Worm (Caenorhabditis elegans) whole organism, early embryonic: ENCODE measurements around the gene asg-2.

Experiments used
- B0310.2 ChIP-seq: sonication (generic microtip); optimal IDR thresholded peaks from 2 replicates; lab custom pipeline; 2016; ENCODE audit warnings: mild to moderate bottlenecking, missing genetic modification characterization, missing compliant biosample characterization
- F13C5.2 ChIP-seq: sonication (generic microtip); optimal IDR thresholded peaks from 2 replicates; lab custom pipeline; 2017; ENCODE audit warnings: mild to moderate bottlenecking, missing genetic modification characterization, inconsistent platforms, missing compliant biosample characterization
- aly-1 ChIP-seq: sonication (generic microtip); optimal IDR thresholded peaks from 2 replicates; lab custom pipeline; 2016; ENCODE audit warnings: missing genetic modification characterization, missing compliant biosample characterization
- ama-1 ChIP-seq: fragments of 150-350 bp; optimal IDR thresholded peaks from 2 replicates; lab custom pipeline; 2014
- ets-7 ChIP-seq: sonication (generic microtip); optimal IDR thresholded peaks from 2 replicates; lab custom pipeline; 2016; ENCODE audit warnings: missing genotype, missing genetic modification characterization, missing compliant biosample characterization
- pes-1 ChIP-seq: fragments of 200-800 bp; sonication (Bioruptor generic); IDR thresholded peaks from 2 replicates; pipeline ENCODE4 v1.3.6; 2022; ENCODE audit warnings: missing genetic modification reagents, missing genetic modification characterization, missing compliant biosample characterization
- scrt-1 ChIP-seq: fragments of 200-800 bp; sonication (Bioruptor generic); IDR thresholded peaks from 2 replicates; pipeline ENCODE4 v1.3.6; 2022; ENCODE audit warnings: missing genetic modification characterization, missing compliant biosample characterization
- sea-1 ChIP-seq: fragments of 200-800 bp; sonication (Bioruptor generic); conservative IDR thresholded peaks from 2 replicates; pipeline ENCODE4 v1.3.6; 2022; ENCODE audit warnings: missing genetic modification characterization, missing compliant biosample characterization

ce11 chrX:6877436-6877835 is 36.4 kb downstream of the asg-2 start, which contains the start of gene col-173:
- no peak for TF ChIP-seq aly-1 (tag; lab: Kevin White, UChicago)
- no peak for TF ChIP-seq ama-1
- no peak for TF ChIP-seq B0310.2
- TF ChIP-seq pes-1 (GFP tag; lab: Robert Waterston, UW), result no peak
- no peak for TF ChIP-seq ets-7
- no peak for TF ChIP-seq scrt-1 (GFP tag; lab: Robert Waterston, UW)
- no peak for TF ChIP-seq F13C5.2 (tag; lab: Kevin White, UChicago)
- no peak for TF ChIP-seq sea-1 (GFP tag; lab: Robert Waterston, UW)
